Worm (Caenorhabditis elegans) whole organism, L3 larva: ENCODE data around the gene blos-7.

ENCODE experiments used
- ZK546.5 ChIP-seq: sonication (generic microtip); optimal IDR thresholded peaks from 2 replicates; lab custom pipeline; 2017; ENCODE audit warnings: missing biosample characterization, missing genetic modification characterization
- ama-1 ChIP-seq: fragments of 150-350 bp; optimal IDR thresholded peaks from 2 replicates; lab custom pipeline; 2018
- ceh-16 ChIP-seq: sonication (generic microtip); optimal IDR thresholded peaks from 2 replicates; lab custom pipeline; 2017; ENCODE audit warnings: missing biosample characterization, missing genetic modification characterization
- ceh-28 ChIP-seq: fragments of 150-350 bp; optimal IDR thresholded peaks from 2 replicates; lab custom pipeline; 2014; ENCODE audit warnings: missing biosample characterization, missing genetic modification reagents, missing genetic modification characterization
- ceh-82 ChIP-seq: fragments of 150-350 bp; optimal IDR thresholded peaks from 2 replicates; lab custom pipeline; 2014; ENCODE audit warnings: missing biosample characterization, missing genetic modification characterization
- ceh-9 ChIP-seq: sonication (generic microtip); optimal IDR thresholded peaks from 2 replicates; lab custom pipeline; 2018; ENCODE audit warnings: missing biosample characterization, missing genetic modification characterization
- daf-12 ChIP-seq: fragments of 150-350 bp; optimal IDR thresholded peaks from 2 replicates; lab custom pipeline; 2014; ENCODE audit warnings: missing biosample characterization, missing genetic modification reagents, missing genetic modification characterization
- egl-27 ChIP-seq: sonication (generic microtip); optimal IDR thresholded peaks from 4 replicates; lab custom pipeline; 2017; ENCODE audit warnings: missing biosample characterization, missing genetic modification reagents, missing genetic modification characterization
- egl-5 ChIP-seq: fragments of 150-350 bp; optimal IDR thresholded peaks from 2 replicates; lab custom pipeline; 2017; ENCODE audit warnings: missing biosample characterization, missing genetic modification reagents, missing genetic modification characterization, inconsistent platforms
- elt-1 ChIP-seq: fragments of 150-350 bp; optimal IDR thresholded peaks from 2 replicates; lab custom pipeline; 2014; ENCODE audit warnings: missing biosample characterization, missing genetic modification characterization
- elt-3 ChIP-seq, 3 experiments: fragments of 150-350 bp in 1 of 3; sonication (generic microtip) in 2 of 3; optimal IDR thresholded peaks; 2 replicates in 2 of 3; 4 replicates in 1 of 3; lab custom pipeline; 2014 to 2017; ENCODE audit warnings: missing biosample characterization in 3 of 3, missing genetic modification characterization in 3 of 3
- eor-1 ChIP-seq, 2 experiments: fragments of 150-350 bp; optimal IDR thresholded peaks; 2 replicates each; lab custom pipeline; 2014 to 2018; ENCODE audit warnings: missing biosample characterization in 2 of 2, missing genetic modification characterization in 2 of 2
- fkh-10 ChIP-seq: sonication (generic microtip); optimal IDR thresholded peaks from 2 replicates; lab custom pipeline; 2017; ENCODE audit warnings: missing biosample characterization, missing genetic modification reagents, missing genetic modification characterization
- fkh-2 ChIP-seq: fragments of 150-350 bp; optimal IDR thresholded peaks from 2 replicates; lab custom pipeline; 2014; ENCODE audit warnings: missing biosample characterization, missing genetic modification reagents, missing genetic modification characterization
- fos-1 ChIP-seq: fragments of 150-350 bp; optimal IDR thresholded peaks from 2 replicates; lab custom pipeline; 2014; ENCODE audit warnings: missing biosample characterization, missing genetic modification characterization
- hmg-11 ChIP-seq: sonication (generic microtip); optimal IDR thresholded peaks from 2 replicates; lab custom pipeline; 2016; ENCODE audit warnings: missing genetic modification characterization, missing compliant biosample characterization
- jun-1 ChIP-seq: fragments of 150-350 bp; optimal IDR thresholded peaks from 2 replicates; lab custom pipeline; 2014; ENCODE audit warnings: missing biosample characterization, missing genetic modification reagents, missing genetic modification characterization
- lin-15B ChIP-seq: fragments of 150-350 bp; optimal IDR thresholded peaks from 2 replicates; lab custom pipeline; 2014; ENCODE audit warnings: missing biosample characterization, missing genetic modification characterization
- lin-39 ChIP-seq: fragments of 150-350 bp; optimal IDR thresholded peaks from 2 replicates; lab custom pipeline; 2018; ENCODE audit warnings: missing biosample characterization, missing genetic modification reagents, missing genetic modification characterization
- mml-1 ChIP-seq: fragments of 150-350 bp; sonication (generic microtip); optimal IDR thresholded peaks from 3 replicates; lab custom pipeline; 2014; ENCODE audit warnings: missing biosample characterization, missing genetic modification characterization
- nfya-1 ChIP-seq: sonication (generic microtip); optimal IDR thresholded peaks from 2 replicates; lab custom pipeline; 2017; ENCODE audit warnings: missing genetic modification characterization, mild to moderate bottlenecking, missing compliant biosample characterization, antibody characterized with exemption, moderate library complexity; ENCODE audit not compliant: insufficient read depth
- nhr-12 ChIP-seq: fragments of 150-350 bp; optimal IDR thresholded peaks from 2 replicates; lab custom pipeline; 2014; ENCODE audit warnings: missing biosample characterization, missing genetic modification characterization
- nhr-23 ChIP-seq: fragments of 150-350 bp; optimal IDR thresholded peaks from 2 replicates; lab custom pipeline; 2014; ENCODE audit warnings: missing biosample characterization, missing genetic modification reagents, missing genetic modification characterization
- nhr-237 ChIP-seq: fragments of 150-350 bp; optimal IDR thresholded peaks from 2 replicates; lab custom pipeline; 2014; ENCODE audit warnings: missing biosample characterization, missing genetic modification characterization
- nhr-25 ChIP-seq: sonication (generic microtip); optimal IDR thresholded peaks from 2 replicates; lab custom pipeline; 2017; ENCODE audit warnings: missing biosample characterization, missing genetic modification characterization
- nhr-43 ChIP-seq: sonication (generic microtip); optimal IDR thresholded peaks from 2 replicates; lab custom pipeline; 2016; ENCODE audit warnings: mild to moderate bottlenecking, missing genetic modification characterization, missing compliant biosample characterization; ENCODE audit not compliant: poor library complexity, severe bottlenecking
- nhr-77 ChIP-seq: fragments of 150-350 bp; optimal IDR thresholded peaks from 2 replicates; lab custom pipeline; 2014; ENCODE audit warnings: missing biosample characterization, missing genetic modification characterization
- pha-4 ChIP-seq: fragments of 150-350 bp; optimal IDR thresholded peaks from 2 replicates; lab custom pipeline; 2014; ENCODE audit warnings: missing biosample characterization, missing genetic modification reagents, missing genetic modification characterization
- pqm-1 ChIP-seq: fragments of 150-350 bp; optimal IDR thresholded peaks from 2 replicates; lab custom pipeline; 2017; ENCODE audit warnings: missing biosample characterization, missing genetic modification characterization, inconsistent platforms
- sea-2 ChIP-seq: fragments of 150-350 bp; sonication (generic microtip); optimal IDR thresholded peaks from 4 replicates; lab custom pipeline; 2014; ENCODE audit warnings: missing biosample characterization, missing genetic modification reagents, missing genetic modification characterization
- skn-1 ChIP-seq: fragments of 150-350 bp; optimal IDR thresholded peaks from 2 replicates; lab custom pipeline; 2014; ENCODE audit warnings: missing biosample characterization, missing genetic modification characterization
- unc-62 ChIP-seq: fragments of 150-350 bp; sonication (generic microtip); optimal IDR thresholded peaks from 4 replicates; lab custom pipeline; 2014; ENCODE audit warnings: missing biosample characterization, missing genetic modification reagents, missing genetic modification characterization
- ztf-11 ChIP-seq: fragments of 150-350 bp; optimal IDR thresholded peaks from 2 replicates; lab custom pipeline; 2014; ENCODE audit warnings: missing biosample characterization, missing genetic modification characterization
- ztf-4 ChIP-seq: fragments of 150-350 bp; optimal IDR thresholded peaks from 2 replicates; lab custom pipeline; 2014; ENCODE audit warnings: missing biosample characterization, missing genetic modification characterization

Gene blos-7

ce11 chrIV:3590821-3591220 is 8.1 kb upstream of the blos-7 start:
- TF ChIP-seq fkh-2 (no peak), pha-4 (no peak), egl-27 (tag; lab: Kevin White, UChicago) (no peak), unc-62 (no peak), jun-1 (tag; lab: Kevin White, UChicago) (no peak), ceh-16 (tag; lab: Kevin White, UChicago) (no peak), nhr-77 (tag; lab: Kevin White, UChicago) (no peak), ceh-9 (tag; lab: Kevin White, UChicago) (no peak), egl-5 (tag; lab: Kevin White, UChicago) (no peak), lin-15B (tag; lab: Kevin White, UChicago) (no peak), ZK546.5 (tag; lab: Kevin White, UChicago) (no peak), ama-1 (lab: Kevin White, UChicago) (no peak), lin-39 (tag; lab: Kevin White, UChicago) (no peak), hmg-11 (no peak), pqm-1 (no peak), nhr-43 (tag; lab: Kevin White, UChicago) (no peak), ceh-28 (tag; lab: Kevin White, UChicago) (no peak), fos-1 (tag; lab: Kevin White, UChicago) (no peak), nhr-25 (tag; lab: Kevin White, UChicago) (no peak), nfya-1 (no peak)

ce11 chrIV:3579477-3579975 is 3.2 kb downstream of the blos-7 start, which contains the start of gene Y37E11B.1:
Y37E11B.1 (plus strand) TSS chrIV:3579621.
- TF ChIP-seq nfya-1 (no peak), egl-27 (tag; lab: Kevin White, UChicago) (no peak), eor-1 (tag; optimal IDR thresholded peaks at IDR 0.05; lab: Kevin White, UChicago) (no peak), fos-1 (tag; lab: Kevin White, UChicago) (no peak), elt-1 (tag; lab: Kevin White, UChicago) (no peak), mml-1 (tag; lab: Kevin White, UChicago) (no peak), ceh-16 (tag; lab: Kevin White, UChicago) (no peak), ztf-11 (tag; lab: Kevin White, UChicago) (no peak), ztf-4 (tag; lab: Kevin White, UChicago) (no peak), elt-3 (tag; optimal IDR thresholded peaks at IDR 0.05; lab: Kevin White, UChicago) (no peak), jun-1 (tag; lab: Kevin White, UChicago) (no peak), ceh-82 (tag; lab: Kevin White, UChicago) (no peak), hmg-11 (no peak), daf-12 (tag; lab: Kevin White, UChicago) (no peak)
- TF ChIP-seq, all 47 proteins: peak for 0

- TF ChIP-seq unc-62 = no peak
Measured at ce11 chrIV:3578667-3579066, 4.0 kb downstream of the blos-7 start.

- TF ChIP-seq fkh-10 (GFP tag; lab: Kevin White, UChicago) = no peak
- no peak for TF ChIP-seq ceh-82 (tag; lab: Kevin White, UChicago)
- no peak for TF ChIP-seq egl-27 (tag; lab: Kevin White, UChicago)
- no peak for TF ChIP-seq nhr-43 (tag; lab: Kevin White, UChicago)
- no peak for TF ChIP-seq ceh-9 (tag; lab: Kevin White, UChicago)
- TF ChIP-seq fos-1 (tag; lab: Kevin White, UChicago) = no peak
- no peak for TF ChIP-seq ceh-16 (tag; lab: Kevin White, UChicago)
- no peak for TF ChIP-seq ZK546.5 (tag; lab: Kevin White, UChicago)
- no peak for TF ChIP-seq pha-4
- no peak for TF ChIP-seq nhr-237
- no peak for TF ChIP-seq sea-2
- no peak for TF ChIP-seq nhr-23
- no peak for TF ChIP-seq egl-5 (tag; lab: Kevin White, UChicago)
- no peak for TF ChIP-seq daf-12 (tag; lab: Kevin White, UChicago)
- no peak for TF ChIP-seq skn-1 (tag; lab: Kevin White, UChicago)
Measured at ce11 chrIV:3578155-3578554, 4.6 kb downstream of the blos-7 start, which contains the start of gene Y37E11B.2. Y37E11B.2 (plus strand) TSS chrIV:3578455.

ce11 chrIV:3570612-3571011 is 12.1 kb downstream of the blos-7 start:
- no peak for TF ChIP-seq nhr-12
- TF ChIP-seq ceh-82 (tag; lab: Kevin White, UChicago) = no peak
- TF ChIP-seq daf-12 (tag; lab: Kevin White, UChicago) = no peak
- no peak for TF ChIP-seq ztf-4 (tag; lab: Kevin White, UChicago)
